Worm (Caenorhabditis elegans): ENCODE results near the gene T05A7.13.

DNA sequence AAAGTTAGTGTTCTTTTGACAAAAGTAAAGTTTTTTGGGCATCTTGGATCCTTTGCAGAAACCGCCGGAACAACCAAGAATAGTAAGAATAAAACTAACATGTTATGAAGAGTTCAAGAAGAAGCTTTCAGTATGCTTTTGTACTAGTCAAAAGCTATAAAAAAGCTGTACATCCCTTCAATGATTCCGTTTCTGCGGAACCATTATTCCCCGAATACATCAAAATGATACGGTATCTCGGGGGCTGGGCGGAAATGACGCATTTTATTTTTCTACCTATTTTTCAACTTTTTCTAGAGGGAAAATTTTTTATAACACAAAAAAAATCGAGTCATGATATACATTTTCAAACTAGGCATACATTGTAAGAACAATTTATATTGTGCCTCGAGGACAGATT lies 41.5 kb downstream of the T05A7.13 start, which contains the start of gene clec-138:
- no peak for TF ChIP-seq hlh-12 (tag; optimal IDR thresholded peaks at IDR 0.05)
- TF ChIP-seq nhr-90 (tag; optimal IDR thresholded peaks at IDR 0.05) = no peak
- TF ChIP-seq lsy-27 (tag; optimal IDR thresholded peaks at IDR 0.05; ENCODE audit: borderline replicate concordance, insufficient read depth) = no peak
- TF ChIP-seq Y79H2A.3 (GFP tag; conservative IDR thresholded peaks at IDR 0.05) = no peak
